Fruit fly (Drosophila melanogaster) whole organism: ENCODE results near the gene CG43446.

Experiments used
- CG8478 ChIP-seq: fragments of >200 bp; optimal IDR thresholded peaks from 2 replicates; lab custom pipeline; 2018; ENCODE audit warnings: inconsistent platforms
- Dll ChIP-seq: fragments of >200 bp; optimal IDR thresholded peaks from 2 replicates; lab custom pipeline; 2017
- psq ChIP-seq: fragments of >200 bp; optimal IDR thresholded peaks from 2 replicates; lab custom pipeline; 2017
- usp ChIP-seq: fragments of >200 bp; optimal IDR thresholded peaks from 2 replicates; lab custom pipeline; 2017; ENCODE audit warnings: missing biosample characterization, missing genetic modification characterization, mixed read lengths

DNA sequence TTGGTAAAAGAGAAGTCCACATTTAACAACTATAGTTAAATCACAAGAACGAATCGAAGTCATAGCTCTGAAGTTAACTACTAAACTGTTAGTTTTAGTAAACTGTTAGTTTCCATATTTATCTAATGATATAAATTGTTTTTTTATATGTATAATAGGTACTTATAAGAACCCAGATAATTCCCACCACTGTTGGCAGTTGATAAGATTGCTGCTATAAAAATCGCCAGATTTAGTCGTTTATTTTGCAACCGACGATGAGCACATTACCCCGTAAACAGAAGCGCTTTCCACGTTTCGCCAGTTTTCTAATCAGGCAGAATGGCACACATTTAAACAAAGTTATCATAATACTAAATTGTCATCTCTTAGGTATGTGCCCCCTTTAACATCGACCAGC is 31.3 kb upstream of the CG43446 start:
- TF ChIP-seq CG8478 (no peak), usp (GFP tag; lab: Kevin White, UChicago) (no peak), psq (lab: Kevin White, UChicago) (no peak), Dll (lab: Kevin White, UChicago) (no peak)
